Fruit fly (Drosophila melanogaster): ENCODE data around the gene Set8.

Gene Set8

dm6 chr3R:14283754-14284421 lies 31.9 kb upstream of the Set8 start (continued):
- peak; percentile 14 for TF ChIP-seq Elba2 (GFP tag; optimal IDR thresholded peaks at IDR 0.05)
- TF ChIP-seq vnd (GFP tag; IDR thresholded peaks at IDR 0.05; ENCODE audit: partially characterized antibody): no peak
- peak; percentile 98 for TF ChIP-seq CG11093 (GFP tag; IDR thresholded peaks at IDR 0.05)
- peak; percentile 98 for TF ChIP-seq tap (tag; optimal IDR thresholded peaks at IDR 0.05)
- peak; percentile 75 for TF ChIP-seq fd102C (GFP tag; optimal IDR thresholded peaks at IDR 0.05)
- TF ChIP-seq CG10979 (tag; optimal IDR thresholded peaks at IDR 0.05): peak; percentile 98
- TF ChIP-seq CG7556 (GFP tag; optimal IDR thresholded peaks at IDR 0.05): peak; percentile 99
- TF ChIP-seq Six4 (GFP tag; optimal IDR thresholded peaks at IDR 0.05): peak; percentile 98
- TF ChIP-seq CG9817 (tag; optimal IDR thresholded peaks at IDR 0.05): peak; percentile 98
- peak; percentile 73 for TF ChIP-seq MESR4 (GFP tag; optimal IDR thresholded peaks at IDR 0.05)
- peak; percentile 51 for TF ChIP-seq her (GFP tag; optimal IDR thresholded peaks at IDR 0.05)
- TF ChIP-seq NC2β (GFP tag; optimal IDR thresholded peaks at IDR 0.05): peak; percentile 95
- TF ChIP-seq CG31224 (GFP tag; IDR thresholded peaks at IDR 0.05): no peak
- no peak for TF ChIP-seq CG10321 (GFP tag; IDR thresholded peaks at IDR 0.05)
- TF ChIP-seq NFAT (GFP tag; IDR thresholded peaks at IDR 0.05): no peak
- TF ChIP-seq Bgb (GFP tag; IDR thresholded peaks at IDR 0.05; ENCODE audit: partially characterized antibody): no peak
- TF ChIP-seq chn (GFP tag; optimal IDR thresholded peaks at IDR 0.05): peak; percentile 96
- peak; percentile 98 for TF ChIP-seq CG5245 (GFP tag; optimal IDR thresholded peaks at IDR 0.05)
- TF ChIP-seq CG16815 (GFP tag; optimal IDR thresholded peaks at IDR 0.05): peak; percentile 98
- no peak for TF ChIP-seq ap (GFP tag; IDR thresholded peaks at IDR 0.05)
- TF ChIP-seq CG33213 (GFP tag; optimal IDR thresholded peaks at IDR 0.05): peak; percentile 90
- no peak for TF ChIP-seq pan (optimal IDR thresholded peaks at IDR 0.05)
- no peak for TF ChIP-seq pan (GFP tag; optimal IDR thresholded peaks at IDR 0.05 in 1 of 2, IDR thresholded peaks at IDR 0.05 in 1 of 2)
- TF ChIP-seq CG13123 (GFP tag; optimal IDR thresholded peaks at IDR 0.05): peak; percentile 97
- no peak for TF ChIP-seq sna (GFP tag; IDR thresholded peaks at IDR 0.05; ENCODE audit: partially characterized antibody)
- TF ChIP-seq bab2 (GFP tag; optimal IDR thresholded peaks at IDR 0.05): peak; percentile 96
- TF ChIP-seq fru (optimal IDR thresholded peaks at IDR 0.05): no peak
- peak in 1 of 2 experiments; percentile 94 for TF ChIP-seq Hr78 (GFP tag; optimal IDR thresholded peaks at IDR 0.05)
- peak; percentile 89 for TF ChIP-seq CG8359 (GFP tag; optimal IDR thresholded peaks at IDR 0.05; ENCODE audit: borderline replicate concordance)
- TF ChIP-seq Sin3A (optimal IDR thresholded peaks at IDR 0.05): no peak
- TF ChIP-seq Fer3 (tag; optimal IDR thresholded peaks at IDR 0.05): peak; percentile 99
- peak; percentile 92 for TF ChIP-seq zf30C (GFP tag; optimal IDR thresholded peaks at IDR 0.05)
- TF ChIP-seq dati (GFP tag; IDR thresholded peaks at IDR 0.05): no peak
- TF ChIP-seq D19B (GFP tag; optimal IDR thresholded peaks at IDR 0.05): peak; percentile 95
- peak; percentile 91 for TF ChIP-seq CG7786 (GFP tag; optimal IDR thresholded peaks at IDR 0.05)
- TF ChIP-seq Xbp1 (GFP tag; optimal IDR thresholded peaks at IDR 0.05): peak; percentile 99
- TF ChIP-seq psq (GFP tag; optimal IDR thresholded peaks at IDR 0.05): peak; percentile 94
- TF ChIP-seq Nf-YA (GFP tag; IDR thresholded peaks at IDR 0.05): no peak
- TF ChIP-seq CG30403 (GFP tag; optimal IDR thresholded peaks at IDR 0.05): peak; percentile 99
- TF ChIP-seq Spps (tag; optimal IDR thresholded peaks at IDR 0.05): peak; percentile 96
- TF ChIP-seq lab (GFP tag; optimal IDR thresholded peaks at IDR 0.05): peak; percentile 99
- no peak for TF ChIP-seq Dbx (GFP tag; IDR thresholded peaks at IDR 0.05)
- TF ChIP-seq oc (tag; optimal IDR thresholded peaks at IDR 0.05): peak; percentile 99
- TF ChIP-seq CG10959 (GFP tag; IDR thresholded peaks at IDR 0.05): no peak
- no peak for TF ChIP-seq Oaz (GFP tag; IDR thresholded peaks at IDR 0.05)
- no peak for TF ChIP-seq CG3847 (GFP tag; IDR thresholded peaks at IDR 0.05)
- TF ChIP-seq CG6765 (GFP tag; optimal IDR thresholded peaks at IDR 0.05): peak; percentile 96
- TF ChIP-seq CG10462 (GFP tag; optimal IDR thresholded peaks at IDR 0.05): peak; percentile 97
- TF ChIP-seq Poxn (GFP tag; IDR thresholded peaks at IDR 0.05): no peak
- peak; percentile 99 for TF ChIP-seq CG18262 (tag; optimal IDR thresholded peaks at IDR 0.05)
- no peak for TF ChIP-seq gfzf (GFP tag; optimal IDR thresholded peaks at IDR 0.05)

Measured in whole organism, embryonic.